Worm (Caenorhabditis elegans): ENCODE results near the gene myrf-2.

The myrf-2 gene

DNA sequence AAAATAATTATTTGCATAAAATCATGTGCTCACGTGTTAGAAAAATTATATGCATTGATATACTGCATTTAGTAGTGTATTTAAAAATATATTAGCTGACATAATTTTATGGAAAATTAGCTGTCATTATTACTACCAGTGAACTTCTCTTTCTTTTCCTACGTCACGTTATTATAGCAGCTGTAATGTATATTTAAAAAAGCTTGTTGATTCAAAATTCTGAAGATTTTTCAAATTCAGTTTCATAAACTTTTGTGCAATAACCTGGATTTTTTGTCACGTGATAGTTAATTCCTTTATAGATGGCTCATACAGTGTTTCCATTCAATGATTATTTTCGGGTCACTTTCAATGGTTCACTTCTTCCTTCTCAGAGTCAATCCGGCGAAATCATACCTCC lies 18.3 kb upstream of the myrf-2 start, which contains the start of gene F44A6.3:
F44A6.3 (plus strand) TSS at position 301 of the 400 bp plus-strand sequence.
- TF ChIP-seq xnd-1 (tag; optimal IDR thresholded peaks at IDR 0.05), result no peak
- TF ChIP-seq ceh-27 (GFP tag; optimal IDR thresholded peaks at IDR 0.05), result no peak
- no peak for TF ChIP-seq F37B4.10 (GFP tag; IDR thresholded peaks at IDR 0.05)
- TF ChIP-seq chd-7 (tag; optimal IDR thresholded peaks at IDR 0.05), result no peak
- no peak for TF ChIP-seq K11D2.4 (GFP tag; IDR thresholded peaks at IDR 0.05)
- no peak for TF ChIP-seq unc-130 (GFP tag; optimal IDR thresholded peaks at IDR 0.05)
- TF ChIP-seq akir-1 (GFP tag; optimal IDR thresholded peaks at IDR 0.05), result no peak
- TF ChIP-seq nhr-120 (GFP tag; IDR thresholded peaks at IDR 0.05), result no peak
- no peak for TF ChIP-seq ZK185.1 (tag; optimal IDR thresholded peaks at IDR 0.05; ENCODE audit: poor library complexity, severe bottlenecking)
- TF ChIP-seq Y95B8A.8 (GFP tag; IDR thresholded peaks at IDR 0.05), result no peak
- TF ChIP-seq ztf-25 (GFP tag; IDR thresholded peaks at IDR 0.05), result no peak

DNA sequence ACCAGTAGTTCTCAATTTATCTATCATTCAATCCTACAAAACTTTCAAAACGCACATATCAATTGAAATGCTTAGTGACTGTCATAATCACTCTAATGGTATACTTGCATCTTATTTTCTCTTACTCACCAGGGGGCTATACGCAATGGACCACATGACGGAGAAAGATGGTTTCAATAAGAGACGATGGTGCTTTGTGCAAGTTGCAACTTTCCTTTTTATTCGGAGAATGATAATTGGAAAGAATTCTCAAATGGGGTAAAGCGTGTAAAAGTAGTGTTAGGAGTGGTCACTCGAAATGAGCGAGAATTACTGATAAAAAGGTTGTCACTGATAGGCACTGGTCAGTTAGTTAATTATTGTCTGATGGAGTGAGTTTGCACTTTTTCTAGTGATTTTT lies 14.3 kb upstream of the myrf-2 start:
- TF ChIP-seq Y56A3A.18 (GFP tag; IDR thresholded peaks at IDR 0.05) (no peak), ccch-3 (GFP tag; optimal IDR thresholded peaks at IDR 0.05) (no peak), nhr-120 (GFP tag; IDR thresholded peaks at IDR 0.05) (no peak), repo-1 (tag; optimal IDR thresholded peaks at IDR 0.05) (no peak), mcd-1 (GFP tag; IDR thresholded peaks at IDR 0.05) (no peak), egl-18 (GFP tag; IDR thresholded peaks at IDR 0.05) (no peak), chd-7 (tag; optimal IDR thresholded peaks at IDR 0.05) (no peak), gei-17 (GFP tag; optimal IDR thresholded peaks at IDR 0.05) (no peak), let-526 (GFP tag; IDR thresholded peaks at IDR 0.05) (no peak), madf-10 (tag; optimal IDR thresholded peaks at IDR 0.05) (no peak), sptf-2 (GFP tag; optimal IDR thresholded peaks at IDR 0.05) (no peak), mes-4 (tag; optimal IDR thresholded peaks at IDR 0.05) (no peak), B0261.1 (tag; optimal IDR thresholded peaks at IDR 0.05) (no peak)

DNA sequence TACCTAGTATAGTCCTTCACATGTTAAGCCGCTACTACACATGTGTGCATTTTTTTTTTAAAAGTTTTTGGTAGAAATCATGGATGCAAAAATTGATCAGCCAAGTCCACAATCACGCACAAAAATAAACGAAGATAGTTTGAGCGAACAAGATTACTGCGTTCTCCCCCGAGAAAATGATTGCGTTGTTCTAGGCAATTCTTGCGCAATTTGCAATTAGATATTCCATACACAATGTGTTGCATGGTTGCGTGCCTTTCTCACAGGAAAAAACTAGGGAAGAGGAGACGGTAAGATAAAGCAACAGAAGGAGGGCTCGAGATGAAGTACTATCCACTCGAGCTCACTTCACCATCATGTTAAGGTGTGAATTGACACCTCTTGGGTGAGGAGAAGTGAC lies 11.8 kb upstream of the myrf-2 start:
- TF ChIP-seq Y53G8AR.9 (GFP tag; conservative IDR thresholded peaks at IDR 0.05) (no peak), ztf-28 (GFP tag; IDR thresholded peaks at IDR 0.05) (no peak), attf-5 (GFP tag; optimal IDR thresholded peaks at IDR 0.05) (no peak), ztf-22 (GFP tag; optimal IDR thresholded peaks at IDR 0.05) (no peak), athp-1 (tag; optimal IDR thresholded peaks at IDR 0.05) (no peak), cebp-2 (GFP tag; IDR thresholded peaks at IDR 0.05) (no peak), Y53F4B.3 (GFP tag; IDR thresholded peaks at IDR 0.05) (no peak), B0336.3 (GFP tag; IDR thresholded peaks at IDR 0.05) (no peak), snpc-1.3 (tag; optimal IDR thresholded peaks at IDR 0.05; ENCODE audit: insufficient read depth) (no peak), Y79H2A.3 (GFP tag; conservative IDR thresholded peaks at IDR 0.05) (no peak), F52B5.7 (tag; optimal IDR thresholded peaks at IDR 0.05) (no peak), F37B4.10 (GFP tag; IDR thresholded peaks at IDR 0.05) (no peak), F57A8.1 (GFP tag; optimal IDR thresholded peaks at IDR 0.05) (no peak), ama-1 (optimal IDR thresholded peaks at IDR 0.05) (no peak), ama-1 (GFP tag; optimal IDR thresholded peaks at IDR 0.05) (no peak)

DNA sequence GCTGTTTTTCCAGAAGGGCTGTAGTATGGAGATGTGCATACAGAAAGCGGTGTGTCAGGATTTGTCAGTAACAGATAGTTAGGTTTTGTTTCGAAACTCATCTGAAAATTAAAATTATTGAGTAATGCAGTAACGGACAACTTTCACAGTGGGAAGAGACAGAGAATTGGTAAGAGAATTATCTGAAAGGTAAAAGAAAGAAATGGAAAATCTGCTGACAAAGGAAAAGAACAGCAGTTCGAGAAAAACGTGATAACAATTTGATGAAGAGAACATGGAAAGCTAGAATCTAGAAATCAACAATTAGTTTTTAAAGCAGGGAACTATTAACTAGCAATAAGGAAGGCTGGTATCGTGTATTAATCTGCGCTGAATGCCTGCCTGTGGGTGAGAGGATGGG lies 11.1 kb upstream of the myrf-2 start, which contains the start of gene sex-1:
sex-1 (minus strand) TSS at position 101 of the 400 bp plus-strand sequence.
- TF ChIP-seq F52B5.7 (tag; optimal IDR thresholded peaks at IDR 0.05) (no peak), pbrm-1 (GFP tag; IDR thresholded peaks at IDR 0.05) (no peak), egl-44 (GFP tag; IDR thresholded peaks at IDR 0.05) (no peak)

Measured in whole organism, young adult.